Fruit fly (Drosophila melanogaster): Measurements from ENCODE around the gene CG3281.
A peak's percentile ranks its signal among the peaks of the same experiment; 100 is the strongest.

The CG3281 gene

dm6 chr3R:11979879-11980571, 17.4 kb upstream of the CG3281 start, which contains the start of gene CG18547 (continued):
- TF ChIP-seq CG31224 (GFP tag; IDR thresholded peaks at IDR 0.05) = no peak
- TF ChIP-seq nom (GFP tag; optimal IDR thresholded peaks at IDR 0.05) = peak; percentile 37
- TF ChIP-seq cad (GFP tag; optimal IDR thresholded peaks at IDR 0.05) = no peak
- peak; percentile 92 for TF ChIP-seq CG3163 (GFP tag; optimal IDR thresholded peaks at IDR 0.05)
- TF ChIP-seq CG17385 (GFP tag; optimal IDR thresholded peaks at IDR 0.05) = no peak

DNA sequence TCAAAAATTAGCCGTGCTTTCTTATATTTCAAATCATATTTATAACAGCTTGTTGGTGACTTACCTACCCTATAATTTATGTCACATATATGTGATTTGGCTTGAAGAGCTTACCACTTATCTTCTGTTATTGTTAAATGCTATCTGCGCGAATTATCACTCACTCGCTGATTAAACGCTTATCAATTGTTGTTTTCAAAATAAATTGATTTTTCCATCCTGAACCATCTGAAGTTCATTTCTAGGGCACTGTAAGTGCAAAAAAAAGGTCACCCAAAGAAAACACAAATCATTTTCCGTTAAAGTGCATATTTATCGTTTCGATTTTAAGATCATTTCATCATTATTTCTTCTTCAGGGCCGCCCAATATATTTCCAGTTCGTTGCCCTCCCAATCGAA, 15.7 kb upstream of the CG3281 start:
- TF ChIP-seq gfzf (GFP tag; optimal IDR thresholded peaks at IDR 0.05) = no peak
- TF ChIP-seq exex (tag; optimal IDR thresholded peaks at IDR 0.05) = peak; percentile 68
- TF ChIP-seq ham (GFP tag; IDR thresholded peaks at IDR 0.05) = no peak
- TF ChIP-seq Sry-β (GFP tag; optimal IDR thresholded peaks at IDR 0.05) = no peak
- TF ChIP-seq tap (tag; optimal IDR thresholded peaks at IDR 0.05) = no peak
- no peak for TF ChIP-seq C15 (GFP tag; IDR thresholded peaks at IDR 0.05)

DNA sequence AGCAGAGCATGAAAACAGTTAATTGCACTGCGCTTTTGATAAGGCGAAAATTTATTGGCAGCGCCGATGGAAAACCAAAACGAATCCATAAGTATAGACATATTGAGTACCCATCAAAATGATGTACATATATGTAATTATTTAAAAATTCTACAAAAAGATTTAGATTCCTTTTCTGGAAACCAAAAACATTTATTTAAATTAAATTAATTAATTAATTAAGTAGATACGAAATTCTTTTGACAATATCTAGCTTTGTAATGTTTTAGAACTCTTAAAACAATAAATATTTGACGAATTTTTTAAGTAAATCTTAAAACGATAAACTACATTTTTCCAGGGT, 14.7 kb upstream of the CG3281 start:
- TF ChIP-seq chm (GFP tag; IDR thresholded peaks at IDR 0.05) = no peak
- no peak for TF ChIP-seq CG2120 (GFP tag; optimal IDR thresholded peaks at IDR 0.05)
- TF ChIP-seq CG11093 (GFP tag; IDR thresholded peaks at IDR 0.05) = no peak
- TF ChIP-seq gsb-n (tag; optimal IDR thresholded peaks at IDR 0.05) = peak; percentile 41
- no peak for TF ChIP-seq CG13424 (tag; optimal IDR thresholded peaks at IDR 0.05)
- TF ChIP-seq Sry-β (GFP tag; optimal IDR thresholded peaks at IDR 0.05) = no peak
- peak; percentile 1 for TF ChIP-seq nmo (GFP tag; optimal IDR thresholded peaks at IDR 0.05)
- TF ChIP-seq Dfd (GFP tag; optimal IDR thresholded peaks at IDR 0.05) = no peak
- peak; percentile 18; the same call in 1 of the 2 replicates for TF ChIP-seq Drgx (GFP tag; IDR thresholded peaks at IDR 0.05)
- TF ChIP-seq CG8290 (GFP tag; optimal IDR thresholded peaks at IDR 0.05) = no peak
- TF ChIP-seq CG8290 (tag; optimal IDR thresholded peaks at IDR 0.05) = no peak
- no peak for TF ChIP-seq CG1792 (GFP tag; optimal IDR thresholded peaks at IDR 0.05)
- peak in 1 of 3 experiments; percentile 11 for TF ChIP-seq lola (GFP tag; optimal IDR thresholded peaks at IDR 0.05)
- peak; percentile 21 for TF ChIP-seq dmrt11E (tag; optimal IDR thresholded peaks at IDR 0.05)
- no peak for TF ChIP-seq CG7839 (tag; optimal IDR thresholded peaks at IDR 0.05)
- peak; percentile 34 for TF ChIP-seq CG18262 (tag; optimal IDR thresholded peaks at IDR 0.05)
- peak; percentile 26; the same call in 1 of the 3 replicates for TF ChIP-seq row (GFP tag; IDR thresholded peaks at IDR 0.05)
- TF ChIP-seq CG11504 (tag; optimal IDR thresholded peaks at IDR 0.05) = peak; percentile 18
- TF ChIP-seq CG31441 (GFP tag; IDR thresholded peaks at IDR 0.05) = 0 out of 2 replicates have a peak, but pooled peaks have one; percentile 47
- TF ChIP-seq CG10267 (tag; optimal IDR thresholded peaks at IDR 0.05) = peak; percentile 1
- peak; percentile 28 for TF ChIP-seq CG12391 (tag; optimal IDR thresholded peaks at IDR 0.05)
- peak; percentile 38 for TF ChIP-seq CG2712 (tag; optimal IDR thresholded peaks at IDR 0.05)
- peak; percentile 48 for TF ChIP-seq gem (tag; optimal IDR thresholded peaks at IDR 0.05)
- peak; percentile 29 for TF ChIP-seq Sox102F (GFP tag; optimal IDR thresholded peaks at IDR 0.05)
- TF ChIP-seq CG2116 (GFP tag; optimal IDR thresholded peaks at IDR 0.05) = no peak
- no peak for TF ChIP-seq CG32772 (GFP tag; IDR thresholded peaks at IDR 0.05)
- TF ChIP-seq jumu (GFP tag; optimal IDR thresholded peaks at IDR 0.05) = no peak
- TF ChIP-seq D19B (GFP tag; optimal IDR thresholded peaks at IDR 0.05) = peak; percentile 58
